Fruit fly (Drosophila melanogaster) whole organism, embryonic: ENCODE results near the gene CG17224.

ENCODE experiments used
- CG10274 ChIP-seq: fragments of 200-800 bp; sonication (Bioruptor generic); optimal IDR thresholded peaks from 3 replicates; lab custom pipeline; 2017; ENCODE audit warnings: missing biosample characterization, mild to moderate bottlenecking, missing genetic modification characterization
- CG10431 ChIP-seq: fragments of 200-800 bp; sonication (Bioruptor generic); optimal IDR thresholded peaks from 3 replicates; lab custom pipeline; 2018; ENCODE audit warnings: missing biosample characterization, mild to moderate bottlenecking, missing genetic modification characterization
- CG11696 ChIP-seq: fragments of 200-800 bp; sonication (Bioruptor generic); IDR thresholded peaks from 2 replicates; pipeline ENCODE4 v1.3.6; 2022; ENCODE audit warnings: missing biosample characterization, missing genetic modification characterization
- CG12391 ChIP-seq: fragments of 200-800 bp; sonication (Bioruptor generic); optimal IDR thresholded peaks from 3 replicates; lab custom pipeline; 2018; ENCODE audit warnings: missing biosample characterization, mild to moderate bottlenecking, missing genetic modification characterization, moderate library complexity
- CG14441 ChIP-seq: fragments of 200-800 bp; sonication (Bioruptor generic); IDR thresholded peaks from 2 replicates; pipeline ENCODE4 v1.3.6; 2022; ENCODE audit warnings: missing biosample characterization, missing genetic modification characterization
- CG15011 ChIP-seq: fragments of 200-800 bp; sonication (Bioruptor generic); optimal IDR thresholded peaks from 3 replicates; lab custom pipeline; 2018; ENCODE audit warnings: missing biosample characterization, mild to moderate bottlenecking, missing genetic modification characterization
- CG18476 ChIP-seq: fragments of 200-800 bp; sonication (Bioruptor generic); optimal IDR thresholded peaks from 2 replicates; lab custom pipeline; 2016; ENCODE audit warnings: missing biosample characterization, mild to moderate bottlenecking, missing genetic modification characterization
- CG18619 ChIP-seq: fragments of 200-800 bp; sonication (Bioruptor generic); optimal IDR thresholded peaks from 3 replicates; lab custom pipeline; 2017; ENCODE audit warnings: missing biosample characterization, mild to moderate bottlenecking, missing genetic modification characterization
- CG2202 ChIP-seq: fragments of 200-800 bp; sonication (Bioruptor generic); optimal IDR thresholded peaks from 2 replicates; lab custom pipeline; 2018; ENCODE audit warnings: missing biosample characterization, mild to moderate bottlenecking, missing genetic modification characterization
- CG30020 ChIP-seq: fragments of 200-800 bp; optimal IDR thresholded peaks from 2 replicates; lab custom pipeline; 2019; ENCODE audit warnings: missing biosample characterization, mild to moderate bottlenecking, missing genetic modification characterization, moderate library complexity
- CG33213 ChIP-seq: fragments of 200-800 bp; sonication (Bioruptor generic); optimal IDR thresholded peaks from 3 replicates; lab custom pipeline; 2016; ENCODE audit warnings: missing biosample characterization, missing genetic modification characterization
- CG34376 ChIP-seq: fragments of 200-800 bp; sonication (Bioruptor generic); optimal IDR thresholded peaks from 2 replicates; lab custom pipeline; 2018; ENCODE audit warnings: missing biosample characterization, mild to moderate bottlenecking, missing genetic modification characterization
- CG43689 ChIP-seq: fragments of 200-800 bp; sonication (Bioruptor generic); IDR thresholded peaks from 2 replicates; pipeline ENCODE4 v1.3.6; 2022; ENCODE audit warnings: missing biosample characterization, missing genetic modification characterization
- CG6683 ChIP-seq: fragments of 200-800 bp; sonication (Bioruptor generic); optimal IDR thresholded peaks from 2 replicates; lab custom pipeline; 2017; ENCODE audit warnings: missing biosample characterization, mild to moderate bottlenecking, missing genetic modification characterization, missing genetic modification reagents
- Camta ChIP-seq: fragments of 200-800 bp; sonication (Bioruptor generic); optimal IDR thresholded peaks from 2 replicates; lab custom pipeline; 2016; ENCODE audit warnings: missing biosample characterization, missing genetic modification characterization
- CrebB ChIP-seq: fragments of 200-800 bp; sonication (Bioruptor generic); optimal IDR thresholded peaks from 3 replicates; lab custom pipeline; 2018; ENCODE audit warnings: missing biosample characterization, mild to moderate bottlenecking, missing genetic modification characterization
- ERR ChIP-seq: fragments of 200-800 bp; sonication (Bioruptor generic); optimal IDR thresholded peaks from 2 replicates; lab custom pipeline; 2016; ENCODE audit warnings: missing biosample characterization, missing genetic modification characterization
- Ets65A ChIP-seq: fragments of 200-800 bp; sonication (Bioruptor generic); peaks from one replicate; lab custom pipeline; 2016; ENCODE audit warnings: missing biosample characterization, missing genetic modification characterization
- H2.0 ChIP-seq: fragments of 200-800 bp; sonication (Bioruptor generic); IDR thresholded peaks from 2 replicates; pipeline ENCODE4 v1.3.6; 2022; ENCODE audit warnings: missing biosample characterization, missing genetic modification characterization
- Hand ChIP-seq: fragments of 200-800 bp; sonication (Bioruptor generic); optimal IDR thresholded peaks from 2 replicates; lab custom pipeline; 2017; ENCODE audit warnings: mild to moderate bottlenecking, missing biosample characterization, missing genetic modification reagents, missing genetic modification characterization
- HmgZ ChIP-seq: fragments of 200-800 bp; sonication (Bioruptor generic); optimal IDR thresholded peaks from 2 replicates; lab custom pipeline; 2018; ENCODE audit warnings: missing biosample characterization, mild to moderate bottlenecking, missing genetic modification characterization
- Kr ChIP-seq: fragments of 200-800 bp; sonication (Bioruptor generic); optimal IDR thresholded peaks from 2 replicates; lab custom pipeline; 2017; ENCODE audit warnings: missing biosample characterization, mild to moderate bottlenecking, missing genetic modification characterization
- Lim3 ChIP-seq: fragments of 200-800 bp; sonication (Bioruptor generic); IDR thresholded peaks from 2 replicates; pipeline ENCODE4 v1.3.6; 2022; ENCODE audit warnings: missing biosample characterization, missing genetic modification characterization
- MTF-1 ChIP-seq: fragments of 200-800 bp; sonication (Bioruptor generic); optimal IDR thresholded peaks from 2 replicates; lab custom pipeline; 2018; ENCODE audit warnings: missing biosample characterization, mild to moderate bottlenecking, missing genetic modification characterization, borderline replicate concordance
- Meics ChIP-seq: fragments of 200-800 bp; sonication (Bioruptor generic); optimal IDR thresholded peaks from 2 replicates; lab custom pipeline; 2017; ENCODE audit warnings: missing biosample characterization, mild to moderate bottlenecking, missing genetic modification characterization
- Myb ChIP-seq: fragments of 200-800 bp; sonication (Bioruptor generic); optimal IDR thresholded peaks from 2 replicates; lab custom pipeline; 2016; ENCODE audit warnings: missing biosample characterization, missing genetic modification characterization
- Ptx1 ChIP-seq: fragments of 200-800 bp; sonication (Bioruptor generic); IDR thresholded peaks from 2 replicates; pipeline ENCODE4 v1.3.6; 2022; ENCODE audit warnings: missing biosample characterization, missing genetic modification characterization
- Ravus ChIP-seq: fragments of 200-800 bp; sonication (Bioruptor generic); IDR thresholded peaks from 2 replicates; pipeline ENCODE4 v1.3.6; 2022; ENCODE audit warnings: missing biosample characterization, missing genetic modification characterization
- Ssrp ChIP-seq: fragments of 200-800 bp; sonication (Bioruptor generic); optimal IDR thresholded peaks from 2 replicates; lab custom pipeline; 2018; ENCODE audit warnings: missing biosample characterization, mild to moderate bottlenecking, missing genetic modification characterization, moderate library complexity
- Xbp1 ChIP-seq: fragments of 200-800 bp; sonication (Bioruptor generic); optimal IDR thresholded peaks from 3 replicates; lab custom pipeline; 2016; ENCODE audit warnings: missing biosample characterization, mild to moderate bottlenecking, missing genetic modification characterization
- chif ChIP-seq, 2 experiments: fragments of 200-800 bp; sonication (Bioruptor generic); optimal IDR thresholded peaks; 3 replicates each; lab custom pipeline; 2016; ENCODE audit warnings: missing biosample characterization in 2 of 2, missing genetic modification characterization in 2 of 2
- da ChIP-seq: fragments of 200-800 bp; sonication (Bioruptor generic); optimal IDR thresholded peaks from 2 replicates; lab custom pipeline; 2016; ENCODE audit warnings: missing biosample characterization, missing genetic modification characterization
- dpn ChIP-seq, 2 experiments: fragments of 200-800 bp; sonication (Bioruptor generic); optimal IDR thresholded peaks; 3 replicates each; lab custom pipeline; 2016; ENCODE audit warnings: missing biosample characterization in 2 of 2, missing genetic modification characterization in 2 of 2
- fd64A ChIP-seq: fragments of 200-800 bp; sonication (Bioruptor generic); optimal IDR thresholded peaks from 3 replicates; lab custom pipeline; 2018; ENCODE audit warnings: missing biosample characterization, mild to moderate bottlenecking, missing genetic modification characterization
- gce ChIP-seq: fragments of 200-800 bp; sonication (Bioruptor generic); IDR thresholded peaks from 3 replicates; pipeline ENCODE4 v1.3.6; 2022; ENCODE audit warnings: missing biosample characterization, missing genetic modification characterization
- gcm ChIP-seq: fragments of 200-800 bp; sonication (Bioruptor generic); optimal IDR thresholded peaks from 2 replicates; lab custom pipeline; 2019; ENCODE audit warnings: missing biosample characterization, mild to moderate bottlenecking, missing genetic modification characterization, moderate library complexity
- grau ChIP-seq: fragments of 200-800 bp; optimal IDR thresholded peaks from 3 replicates; lab custom pipeline; 2019; ENCODE audit warnings: missing biosample characterization, mild to moderate bottlenecking, missing genetic modification characterization, moderate library complexity
- her ChIP-seq: fragments of 200-800 bp; sonication (Bioruptor generic); optimal IDR thresholded peaks from 2 replicates; lab custom pipeline; 2016; ENCODE audit warnings: missing biosample characterization, missing genetic modification characterization
- ind ChIP-seq: fragments of 200-800 bp; sonication (Bioruptor generic); optimal IDR thresholded peaks from 3 replicates; lab custom pipeline; 2016; ENCODE audit warnings: missing biosample characterization, missing genetic modification characterization
- inv ChIP-seq: fragments of 200-800 bp; sonication (Bioruptor generic); IDR thresholded peaks from 2 replicates; pipeline ENCODE4 v1.3.6; 2022; ENCODE audit warnings: missing biosample characterization, missing genetic modification characterization; ENCODE audit not compliant: partially characterized antibody
- oc ChIP-seq: fragments of 200-800 bp; sonication (Bioruptor generic); optimal IDR thresholded peaks from 2 replicates; lab custom pipeline; 2018; ENCODE audit warnings: missing biosample characterization, mild to moderate bottlenecking, missing genetic modification characterization, moderate library complexity
- pan ChIP-seq, 4 experiments: fragments of >200 bp in 3 of 4; fragments of 200-800 bp in 1 of 4; sonication (Bioruptor generic) in 1 of 4; optimal IDR thresholded peaks in 3 of 4; IDR thresholded peaks in 1 of 4; 2 replicates each; pipeline versions ENCODE4 v1.3.6 to Lab custom; 2017 to 2022; ENCODE audit warnings: missing biosample characterization in 2 of 4, missing genetic modification characterization in 2 of 4, mixed read lengths in 1 of 4
- sim ChIP-seq: fragments of 200-800 bp; sonication (Bioruptor generic); IDR thresholded peaks from 2 replicates; pipeline ENCODE4 v1.3.6; 2022; ENCODE audit warnings: missing biosample characterization, missing genetic modification characterization
- sna ChIP-seq: fragments of 200-800 bp; sonication (Bioruptor generic); IDR thresholded peaks from 2 replicates; pipeline ENCODE4 v1.3.6; 2022; ENCODE audit warnings: missing biosample characterization, missing genetic modification characterization; ENCODE audit not compliant: partially characterized antibody
- ssp ChIP-seq: fragments of 200-800 bp; sonication (Bioruptor generic); IDR thresholded peaks from 2 replicates; pipeline ENCODE4 v1.3.6; 2022; ENCODE audit warnings: missing biosample characterization, missing genetic modification characterization
- tap ChIP-seq: fragments of 200-800 bp; optimal IDR thresholded peaks from 3 replicates; lab custom pipeline; 2019; ENCODE audit warnings: missing biosample characterization, mild to moderate bottlenecking, missing genetic modification characterization, moderate library complexity
- twi ChIP-seq: fragments of 200-800 bp; optimal IDR thresholded peaks from 2 replicates; lab custom pipeline; 2019; ENCODE audit warnings: missing biosample characterization, mild to moderate bottlenecking, missing genetic modification characterization, moderate library complexity
- unc-4 ChIP-seq: fragments of 200-800 bp; sonication (Bioruptor generic); IDR thresholded peaks from 2 replicates; pipeline ENCODE4 v1.3.6; 2022; ENCODE audit warnings: missing biosample characterization, missing genetic modification characterization; ENCODE audit not compliant: partially characterized antibody
- vnd ChIP-seq: fragments of 200-800 bp; sonication (Bioruptor generic); IDR thresholded peaks from 3 replicates; pipeline ENCODE4 v1.3.6; 2022; ENCODE audit warnings: missing biosample characterization, missing genetic modification characterization; ENCODE audit not compliant: partially characterized antibody

Gene CG17224

DNA sequence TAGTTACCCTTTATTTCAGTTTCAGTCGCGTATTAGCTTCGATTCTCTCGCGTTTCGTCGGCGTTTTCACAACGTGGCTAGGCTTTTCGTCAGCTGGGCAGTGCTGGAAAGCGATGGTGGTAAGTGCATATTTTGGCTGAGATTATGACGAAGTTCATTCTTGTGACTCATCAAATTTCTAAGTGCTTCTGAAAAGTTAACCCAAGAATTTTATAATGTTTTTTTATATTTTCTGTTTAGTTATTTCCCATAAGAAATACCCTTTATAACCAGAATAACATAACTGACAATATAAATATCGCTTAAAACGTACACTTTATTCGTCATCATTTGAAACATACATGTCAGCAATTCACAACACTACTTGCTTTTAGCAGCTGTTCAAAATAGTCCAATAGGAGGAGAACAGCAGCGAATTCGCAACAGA is 19.1 kb upstream of the CG17224 start, which contains the start of the genes CG17260 and SerRS (continued):
- TF ChIP-seq H2.0 (GFP tag; lab: Robert Waterston, UW), result peak; percentile 86
- peak; percentile 56 for TF ChIP-seq unc-4
- TF ChIP-seq CG6683 (GFP tag; lab: Kevin White, UChicago), result peak; percentile 78
- TF ChIP-seq her (GFP tag; lab: Kevin White, UChicago), result peak; percentile 70
- peak; percentile 77 for TF ChIP-seq CG30020 (tag; lab: Kevin White, UChicago)
- TF ChIP-seq pan (optimal IDR thresholded peaks at IDR 0.05; lab: Kevin White, UChicago), result no peak
- peak in 1 of 2 experiments; percentile 94 for TF ChIP-seq pan (GFP tag; optimal IDR thresholded peaks at IDR 0.05 in 1 of 2, IDR thresholded peaks at IDR 0.05 in 1 of 2)
- TF ChIP-seq Hand (GFP tag; lab: Kevin White, UChicago), result peak; percentile 26
- TF ChIP-seq MTF-1, result peak; percentile 34
- peak; percentile 34; the same call in 1 of the 2 replicates for TF ChIP-seq inv (GFP tag; lab: Robert Waterston, UW)
- TF ChIP-seq CrebB (tag; lab: Kevin White, UChicago), result peak; percentile 72
- peak; percentile 100 for TF ChIP-seq Ets65A (GFP tag; lab: Kevin White, UChicago)
- peak; percentile 81 for TF ChIP-seq CG2202 (tag; lab: Kevin White, UChicago)
- peak; percentile 85 for TF ChIP-seq gcm (GFP tag; lab: Kevin White, UChicago)
- TF ChIP-seq sim (GFP tag; lab: Robert Waterston, UW), result no peak
- peak; percentile 81 for TF ChIP-seq CG15011
- peak; percentile 92 for TF ChIP-seq grau (tag; lab: Kevin White, UChicago)
- TF ChIP-seq Lim3, result peak; percentile 57; the same call in 1 of the 2 replicates
- TF ChIP-seq ssp (GFP tag; lab: Robert Waterston, UW), result peak; percentile 90
- TF ChIP-seq Camta, result peak; percentile 77
- TF ChIP-seq CG18619, result peak; percentile 89
- no peak for TF ChIP-seq CG11696
- TF ChIP-seq Kr, result no peak
- no peak for TF ChIP-seq oc (tag; lab: Kevin White, UChicago)
- TF ChIP-seq Xbp1 (GFP tag; lab: Kevin White, UChicago), result peak; percentile 96
- TF ChIP-seq dpn (GFP tag; optimal IDR thresholded peaks at IDR 0.05; lab: Kevin White, UChicago), result peak; percentile 95 to 96
- peak; percentile 84 for TF ChIP-seq ERR (GFP tag; lab: Kevin White, UChicago)
- TF ChIP-seq CG10431 (GFP tag; lab: Kevin White, UChicago), result peak; percentile 73
- TF ChIP-seq tap, result no peak
- peak; percentile 95 for TF ChIP-seq CG12391 (tag; lab: Kevin White, UChicago)
- TF ChIP-seq CG43689 (GFP tag; lab: Robert Waterston, UW), result peak; percentile 77
- peak; percentile 82 for TF ChIP-seq Myb (GFP tag; lab: Kevin White, UChicago)
- TF ChIP-seq CG18476, result peak; percentile 94
- peak; percentile 78 for TF ChIP-seq Ravus (GFP tag; lab: Robert Waterston, UW)
- TF ChIP-seq vnd (GFP tag; lab: Robert Waterston, UW), result peak; percentile 46; the same call in 1 of the 3 replicates
- TF ChIP-seq HmgZ (tag; lab: Kevin White, UChicago), result peak; percentile 94
- no peak for TF ChIP-seq sna (GFP tag; lab: Robert Waterston, UW)
- peak; percentile 92 for TF ChIP-seq Ssrp
- TF ChIP-seq twi, result peak; percentile 87
- TF ChIP-seq Meics, result peak; percentile 100
- peak; percentile 89 to 94 for TF ChIP-seq chif (GFP tag; optimal IDR thresholded peaks at IDR 0.05; lab: Kevin White, UChicago)
- peak; percentile 63; the same call in 1 of the 3 replicates for TF ChIP-seq gce (GFP tag; lab: Robert Waterston, UW)
- TF ChIP-seq Ptx1 (GFP tag; lab: Robert Waterston, UW), result peak; percentile 97
- peak; percentile 84 for TF ChIP-seq CG33213 (GFP tag; lab: Kevin White, UChicago)
- peak; percentile 90 for TF ChIP-seq CG34376 (GFP tag; lab: Kevin White, UChicago)
- peak; percentile 86 for TF ChIP-seq da (GFP tag; lab: Kevin White, UChicago)
- peak; percentile 93 for TF ChIP-seq CG14441 (GFP tag; lab: Robert Waterston, UW)
- TF ChIP-seq fd64A (GFP tag; lab: Kevin White, UChicago), result no peak
- peak; percentile 96 for TF ChIP-seq ind (GFP tag; lab: Kevin White, UChicago)
- TF ChIP-seq CG10274 (GFP tag; lab: Kevin White, UChicago), result peak; percentile 61
